Fruit fly (Drosophila melanogaster) whole organism, embryonic: ENCODE results near the gene CG8568.

Experiments
- Awh ChIP-seq: fragments of 200-800 bp; sonication (Bioruptor generic); IDR thresholded peaks from 2 replicates; pipeline ENCODE4, ENCODE4 v1.3.6; 2022; ENCODE audit warnings: missing biosample characterization, missing genetic modification characterization
- Bdp1 ChIP-seq: fragments of 200-800 bp; sonication (Bioruptor generic); optimal IDR thresholded peaks from 3 replicates; lab custom pipeline; 2016; ENCODE audit warnings: missing biosample characterization, missing genetic modification characterization
- Blimp-1 ChIP-seq: fragments of 200-800 bp; sonication (Bioruptor generic); optimal IDR thresholded peaks from 3 replicates; lab custom pipeline; 2018; ENCODE audit warnings: missing biosample characterization, missing genetic modification characterization, mild to moderate bottlenecking, moderate library complexity, missing genetic modification reagents
- CG11456 ChIP-seq: fragments of 200-800 bp; sonication (Bioruptor generic); IDR thresholded peaks from 3 replicates; pipeline ENCODE4 v1.3.6; 2022; ENCODE audit warnings: missing biosample characterization, missing genetic modification characterization
- CG13894 ChIP-seq: fragments of 200-800 bp; sonication (Bioruptor generic); optimal IDR thresholded peaks from 3 replicates; lab custom pipeline; 2018; ENCODE audit warnings: missing biosample characterization, mild to moderate bottlenecking, missing genetic modification characterization, moderate library complexity
- CG15269 ChIP-seq: fragments of 200-800 bp; sonication (Bioruptor generic); optimal IDR thresholded peaks from 2 replicates; lab custom pipeline; 2018; ENCODE audit warnings: missing biosample characterization, mild to moderate bottlenecking, missing genetic modification characterization, moderate library complexity
- CG17568 ChIP-seq: fragments of 200-800 bp; sonication (Bioruptor generic); optimal IDR thresholded peaks from 2 replicates; lab custom pipeline; 2018; ENCODE audit warnings: missing biosample characterization, mild to moderate bottlenecking, missing genetic modification characterization, moderate library complexity
- CG17802 ChIP-seq: fragments of 200-800 bp; sonication (Bioruptor generic); optimal IDR thresholded peaks from 2 replicates; lab custom pipeline; 2018; ENCODE audit warnings: missing biosample characterization, mild to moderate bottlenecking, missing genetic modification characterization, moderate library complexity
- CG17829 ChIP-seq: fragments of 200-800 bp; optimal IDR thresholded peaks from 2 replicates; lab custom pipeline; 2019; ENCODE audit warnings: missing biosample characterization, mild to moderate bottlenecking, missing genetic modification characterization, moderate library complexity
- CG31388 ChIP-seq: fragments of 200-800 bp; sonication (Bioruptor generic); optimal IDR thresholded peaks from 2 replicates; lab custom pipeline; 2016; ENCODE audit warnings: missing biosample characterization, missing genetic modification characterization
- CG3163 ChIP-seq: fragments of 200-800 bp; sonication (Bioruptor generic); optimal IDR thresholded peaks from 3 replicates; lab custom pipeline; 2016; ENCODE audit warnings: missing biosample characterization, missing genetic modification characterization
- CG42726 ChIP-seq: fragments of 200-800 bp; sonication (Bioruptor generic); IDR thresholded peaks from 2 replicates; pipeline ENCODE4 v1.3.6; 2022; ENCODE audit warnings: missing biosample characterization, missing genetic modification characterization; ENCODE audit not compliant: partially characterized antibody
- CG4282 ChIP-seq: fragments of 200-800 bp; sonication (Bioruptor generic); optimal IDR thresholded peaks from 2 replicates; lab custom pipeline; 2016; ENCODE audit warnings: missing biosample characterization, missing genetic modification characterization
- CG4328 ChIP-seq: fragments of 200-800 bp; sonication (Bioruptor generic); optimal IDR thresholded peaks from 3 replicates; lab custom pipeline; 2017; ENCODE audit warnings: missing biosample characterization, missing genetic modification reagents, missing genetic modification characterization
- CG4360 ChIP-seq: fragments of 200-800 bp; sonication (Bioruptor generic); IDR thresholded peaks from 2 replicates; pipeline ENCODE4 v1.3.6; 2022; ENCODE audit warnings: missing biosample characterization, missing genetic modification characterization
- CG7839 ChIP-seq: fragments of 200-800 bp; sonication (Bioruptor generic); optimal IDR thresholded peaks from 3 replicates; lab custom pipeline; 2018; ENCODE audit warnings: missing biosample characterization, mild to moderate bottlenecking, missing genetic modification characterization, moderate library complexity
- Camta ChIP-seq: fragments of 200-800 bp; sonication (Bioruptor generic); optimal IDR thresholded peaks from 2 replicates; lab custom pipeline; 2016; ENCODE audit warnings: missing biosample characterization, missing genetic modification characterization
- CoRest ChIP-seq: fragments of 200-800 bp; sonication (Bioruptor generic); optimal IDR thresholded peaks from 3 replicates; lab custom pipeline; 2018; ENCODE audit warnings: missing biosample characterization, mild to moderate bottlenecking, missing genetic modification characterization, moderate library complexity
- Deaf1 ChIP-seq: fragments of 200-800 bp; optimal IDR thresholded peaks from 3 replicates; lab custom pipeline; 2019; ENCODE audit warnings: missing biosample characterization, mild to moderate bottlenecking, missing genetic modification characterization, moderate library complexity
- Dref ChIP-seq: fragments of 200-800 bp; sonication (Bioruptor generic); IDR thresholded peaks from 2 replicates; pipeline ENCODE4 v1.3.6; 2022; ENCODE audit warnings: missing biosample characterization, missing genetic modification characterization
- Fer2 ChIP-seq: fragments of 200-800 bp; sonication (Bioruptor generic); optimal IDR thresholded peaks from 2 replicates; lab custom pipeline; 2018; ENCODE audit warnings: missing biosample characterization, mild to moderate bottlenecking, missing genetic modification characterization, moderate library complexity
- Gug ChIP-seq: fragments of 200-800 bp; sonication (Bioruptor generic); IDR thresholded peaks from 4 replicates; pipeline ENCODE4 v1.3.6; 2022; ENCODE audit warnings: missing biosample characterization, missing genetic modification characterization
- HLH54F ChIP-seq: fragments of 200-800 bp; sonication (Bioruptor generic); optimal IDR thresholded peaks from 3 replicates; lab custom pipeline; 2016; ENCODE audit warnings: missing biosample characterization, missing genetic modification characterization
- MBD-R2 ChIP-seq: fragments of 200-800 bp; sonication (Bioruptor generic); IDR thresholded peaks from 2 replicates; pipeline ENCODE4 v1.3.6; 2022; ENCODE audit warnings: missing biosample characterization, missing genetic modification characterization
- MTF-1 ChIP-seq: fragments of 200-800 bp; sonication (Bioruptor generic); optimal IDR thresholded peaks from 2 replicates; lab custom pipeline; 2018; ENCODE audit warnings: missing biosample characterization, mild to moderate bottlenecking, missing genetic modification characterization, borderline replicate concordance
- NFAT ChIP-seq: fragments of 200-800 bp; sonication (Bioruptor generic); IDR thresholded peaks from 2 replicates; pipeline ENCODE4 v1.3.6; 2022; ENCODE audit warnings: missing biosample characterization, missing genetic modification characterization
- Oli ChIP-seq: fragments of 200-800 bp; sonication (Bioruptor generic); optimal IDR thresholded peaks from 2 replicates; lab custom pipeline; 2018; ENCODE audit warnings: missing biosample characterization, mild to moderate bottlenecking, missing genetic modification characterization, moderate library complexity
- Side ChIP-seq: fragments of 200-800 bp; sonication (Bioruptor generic); optimal IDR thresholded peaks from 2 replicates; lab custom pipeline; 2016; ENCODE audit warnings: missing biosample characterization, missing genetic modification characterization
- Sin3A ChIP-seq: fragments of >200 bp; optimal IDR thresholded peaks from 2 replicates; lab custom pipeline; 2018
- Tbp ChIP-seq: fragments of >200 bp; optimal IDR thresholded peaks from 2 replicates; lab custom pipeline; 2018; ENCODE audit warnings: missing biosample characterization, missing genetic modification characterization
- Usf ChIP-seq: fragments of 200-800 bp; sonication (Bioruptor generic); optimal IDR thresholded peaks from 2 replicates; lab custom pipeline; 2017; ENCODE audit warnings: missing genotype, missing biosample characterization, missing genetic modification characterization
- ab ChIP-seq: fragments of 200-800 bp; sonication (Bioruptor generic); optimal IDR thresholded peaks from 2 replicates; lab custom pipeline; 2016; ENCODE audit warnings: missing biosample characterization, missing genetic modification characterization
- chif ChIP-seq, 2 experiments: fragments of 200-800 bp; sonication (Bioruptor generic); optimal IDR thresholded peaks; 3 replicates each; lab custom pipeline; 2016; ENCODE audit warnings: missing biosample characterization in 2 of 2, missing genetic modification characterization in 2 of 2
- chinmo ChIP-seq: fragments of 200-800 bp; sonication (Bioruptor generic); IDR thresholded peaks from 4 replicates; pipeline ENCODE4 v1.3.6; 2022; ENCODE audit warnings: missing biosample characterization, missing genetic modification characterization; ENCODE audit not compliant: partially characterized antibody
- crc ChIP-seq: fragments of 200-800 bp; sonication (Bioruptor generic); optimal IDR thresholded peaks from 2 replicates; lab custom pipeline; 2016; ENCODE audit warnings: missing biosample characterization, missing genetic modification characterization
- grn ChIP-seq: fragments of 200-800 bp; sonication (Bioruptor generic); optimal IDR thresholded peaks from 3 replicates; lab custom pipeline; 2017; ENCODE audit warnings: missing biosample characterization, missing genetic modification characterization
- hkb ChIP-seq, 2 experiments: fragments of 200-800 bp in 1 of 2; fragments of >200 bp in 1 of 2; sonication (Bioruptor generic) in 1 of 2; IDR thresholded peaks in 1 of 2; optimal IDR thresholded peaks in 1 of 2; 2 replicates each; pipeline versions ENCODE4 v1.3.6 to Lab custom; 2017 to 2022; ENCODE audit warnings: missing biosample characterization in 1 of 2, missing genetic modification characterization in 1 of 2
- nerfin-1 ChIP-seq: fragments of 200-800 bp; sonication (Bioruptor generic); optimal IDR thresholded peaks from 3 replicates; lab custom pipeline; 2019; ENCODE audit warnings: missing biosample characterization, mild to moderate bottlenecking, missing genetic modification characterization, moderate library complexity
- nmo ChIP-seq: fragments of 200-800 bp; sonication (Bioruptor generic); optimal IDR thresholded peaks from 2 replicates; lab custom pipeline; 2018; ENCODE audit warnings: missing biosample characterization, mild to moderate bottlenecking, missing genetic modification characterization, moderate library complexity
- oc ChIP-seq: fragments of 200-800 bp; sonication (Bioruptor generic); optimal IDR thresholded peaks from 2 replicates; lab custom pipeline; 2018; ENCODE audit warnings: missing biosample characterization, mild to moderate bottlenecking, missing genetic modification characterization, moderate library complexity
- pfk ChIP-seq: fragments of 200-800 bp; sonication (Bioruptor generic); optimal IDR thresholded peaks from 2 replicates; lab custom pipeline; 2018; ENCODE audit warnings: missing biosample characterization, mild to moderate bottlenecking, missing genetic modification characterization, moderate library complexity
- pnt ChIP-seq: fragments of 200-800 bp; sonication (Bioruptor generic); optimal IDR thresholded peaks from 3 replicates; lab custom pipeline; 2016; ENCODE audit warnings: missing biosample characterization, missing genetic modification characterization
- sc ChIP-seq, 3 experiments: fragments of >200 bp in 2 of 3; fragments of 200-800 bp in 1 of 3; sonication (Bioruptor generic) in 1 of 3; optimal IDR thresholded peaks; 2 replicates in 2 of 3; 3 replicates in 1 of 3; lab custom pipeline; 2017; ENCODE audit warnings: mild to moderate bottlenecking in 1 of 3, missing biosample characterization in 1 of 3, missing genetic modification characterization in 1 of 3, missing genetic modification reagents in 1 of 3
- sima ChIP-seq: fragments of 200-800 bp; sonication (Bioruptor generic); optimal IDR thresholded peaks from 2 replicates; lab custom pipeline; 2016; ENCODE audit warnings: missing biosample characterization, missing genetic modification characterization
- usp ChIP-seq: fragments of >200 bp; optimal IDR thresholded peaks from 2 replicates; lab custom pipeline; 2017; ENCODE audit warnings: missing biosample characterization, missing genetic modification characterization
- vfl ChIP-seq: fragments of 200-800 bp; sonication (Bioruptor generic); optimal IDR thresholded peaks from 2 replicates; lab custom pipeline; 2016; ENCODE audit warnings: missing biosample characterization, missing genetic modification characterization
- vvl ChIP-seq: fragments of 200-800 bp; sonication (Bioruptor generic); IDR thresholded peaks from 2 replicates; pipeline ENCODE4 v1.3.6; 2022; ENCODE audit warnings: missing biosample characterization, missing genetic modification characterization
- yki ChIP-seq: fragments of >200 bp; optimal IDR thresholded peaks from 3 replicates; lab custom pipeline; 2018
- z ChIP-seq: fragments of 200-800 bp; sonication (Bioruptor generic); IDR thresholded peaks from 3 replicates; pipeline ENCODE4 v1.3.6; 2022; ENCODE audit warnings: missing biosample characterization, missing genetic modification characterization

The CG8568 gene

DNA sequence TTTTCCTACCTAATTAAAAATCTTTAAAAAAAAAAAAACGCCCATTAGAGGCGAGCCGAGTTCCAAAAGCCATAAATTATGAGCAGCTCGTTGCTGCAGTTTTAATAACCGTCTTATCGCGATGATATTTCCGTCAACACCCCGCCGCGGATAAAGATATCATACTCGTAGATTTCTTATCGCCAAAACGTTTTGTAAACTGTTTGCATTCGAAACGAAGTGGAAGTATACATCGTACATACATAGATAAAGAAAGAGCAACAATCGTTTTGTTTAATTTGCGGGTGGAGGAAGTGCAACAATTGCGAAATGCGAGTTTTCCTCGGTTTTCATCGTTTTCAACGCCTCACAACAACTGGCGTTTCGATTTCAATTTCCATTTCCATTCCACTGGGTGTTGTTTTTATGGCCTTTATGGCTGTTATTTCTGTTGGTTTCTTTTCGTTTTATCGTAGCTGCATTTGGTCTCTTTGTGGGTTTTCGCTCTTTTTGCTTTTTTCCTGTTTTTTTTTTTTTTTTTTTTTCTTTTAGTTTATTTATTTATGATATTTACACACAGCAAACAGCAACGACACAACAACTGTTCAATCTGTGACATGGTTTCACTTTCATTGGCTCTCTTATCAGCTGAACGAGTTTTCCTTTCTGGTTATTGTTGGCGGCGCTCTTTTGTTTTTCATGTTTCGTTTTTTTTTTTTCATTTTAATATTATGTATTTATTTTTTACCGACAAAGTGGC is 20.8 kb upstream of the CG8568 start (continued):
- no peak for TF ChIP-seq Tbp (GFP tag; lab: Kevin White, UChicago)
- no peak for TF ChIP-seq HLH54F (GFP tag; lab: Kevin White, UChicago)
- TF ChIP-seq sc (optimal IDR thresholded peaks at IDR 0.05; lab: Kevin White, UChicago): no peak
- no peak for TF ChIP-seq sc (GFP tag; optimal IDR thresholded peaks at IDR 0.05; lab: Kevin White, UChicago)
- TF ChIP-seq vfl (GFP tag; lab: Kevin White, UChicago): no peak
- TF ChIP-seq Blimp-1 (GFP tag; lab: Kevin White, UChicago): peak; percentile 90
- 0 out of 4 replicates have a peak, but pooled peaks have one; percentile 14 for TF ChIP-seq chinmo (GFP tag; lab: Robert Waterston, UW)
- peak; percentile 63 for TF ChIP-seq grn (GFP tag; lab: Kevin White, UChicago)
- TF ChIP-seq CoRest (tag; lab: Kevin White, UChicago): no peak
- TF ChIP-seq Gug: no peak
- TF ChIP-seq NFAT (GFP tag; lab: Robert Waterston, UW): no peak
- TF ChIP-seq CG15269 (tag; lab: Kevin White, UChicago): no peak
- no peak for TF ChIP-seq crc (GFP tag; lab: Kevin White, UChicago)
- no peak for TF ChIP-seq usp
- TF ChIP-seq CG17568 (GFP tag; lab: Kevin White, UChicago): peak; percentile 18
- no peak for TF ChIP-seq Fer2 (tag; lab: Kevin White, UChicago)
- peak; percentile 53 for TF ChIP-seq Camta (GFP tag; lab: Kevin White, UChicago)
- TF ChIP-seq pnt: no peak
- no peak for TF ChIP-seq pfk
- no peak for TF ChIP-seq Bdp1 (GFP tag; lab: Kevin White, UChicago)
- no peak for TF ChIP-seq MBD-R2
- no peak for TF ChIP-seq hkb (optimal IDR thresholded peaks at IDR 0.05; lab: Kevin White, UChicago)
- TF ChIP-seq hkb (GFP tag; IDR thresholded peaks at IDR 0.05; lab: Robert Waterston, UW): peak; percentile 24; the same call in 1 of the 2 replicates
- TF ChIP-seq ab: no peak
- no peak for TF ChIP-seq CG13894 (tag; lab: Kevin White, UChicago)
- TF ChIP-seq chif (GFP tag; optimal IDR thresholded peaks at IDR 0.05; lab: Kevin White, UChicago): peak in 1 of 2 experiments; percentile 7
- peak; percentile 61 for TF ChIP-seq MTF-1
- no peak for TF ChIP-seq CG31388 (GFP tag; lab: Kevin White, UChicago)
- TF ChIP-seq CG4282: no peak
- no peak for TF ChIP-seq z (GFP tag; lab: Robert Waterston, UW)
- no peak for TF ChIP-seq CG3163 (GFP tag; lab: Kevin White, UChicago)
- TF ChIP-seq yki (lab: Kevin White, UChicago): no peak
- no peak for TF ChIP-seq nerfin-1
- no peak for TF ChIP-seq Deaf1 (tag; lab: Kevin White, UChicago)
- TF ChIP-seq Usf (GFP tag; lab: Kevin White, UChicago): no peak
- no peak for TF ChIP-seq CG17802 (tag; lab: Kevin White, UChicago)
- TF ChIP-seq CG11456 (GFP tag; lab: Robert Waterston, UW): no peak
- peak; percentile 5 for TF ChIP-seq Side (GFP tag; lab: Kevin White, UChicago)
- no peak for TF ChIP-seq CG4328
- TF ChIP-seq CG42726 (GFP tag; lab: Robert Waterston, UW): no peak
- no peak for TF ChIP-seq CG17829 (tag; lab: Kevin White, UChicago)
- TF ChIP-seq sima: no peak
- peak; percentile 33; the same call in 1 of the 2 replicates for TF ChIP-seq CG4360 (GFP tag; lab: Robert Waterston, UW)
- no peak for TF ChIP-seq Sin3A (lab: Kevin White, UChicago)
- peak; percentile 36; the same call in 1 of the 2 replicates for TF ChIP-seq vvl (GFP tag; lab: Robert Waterston, UW)
- peak; percentile 53; the same call in 1 of the 2 replicates for TF ChIP-seq Awh (GFP tag; lab: Robert Waterston, UW)
- TF ChIP-seq CG7839: no peak
- no peak for TF ChIP-seq Dref (GFP tag; lab: Robert Waterston, UW)
- TF ChIP-seq Oli (tag; lab: Kevin White, UChicago): no peak
- no peak for TF ChIP-seq nmo
- TF ChIP-seq oc (tag; lab: Kevin White, UChicago): peak; percentile 11
